Worm (Caenorhabditis elegans): ENCODE data around the gene T12D8.10.

T12D8.10 gene

DNA sequence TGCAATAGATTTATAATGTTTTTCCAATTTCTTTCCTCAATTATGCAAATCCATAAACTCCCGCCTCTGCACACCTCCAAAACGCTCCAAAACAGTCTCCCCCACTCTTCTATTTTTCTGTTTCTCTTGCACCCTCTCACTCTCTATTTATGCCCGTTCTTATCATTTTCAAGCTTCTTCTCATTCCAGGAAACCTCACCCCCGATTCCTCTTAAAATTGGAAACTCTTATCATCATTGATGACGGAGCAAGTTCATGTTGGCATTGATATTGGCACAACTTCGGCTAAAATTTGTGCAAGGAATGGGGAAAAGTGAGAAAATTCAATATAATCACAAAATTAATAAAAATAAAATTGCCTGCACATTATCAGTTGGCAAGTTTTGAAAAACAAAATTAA, 34.3 kb downstream of the T12D8.10 start, which contains the start of gene shpk-1:
Gene shpk-1 (plus strand): TSS at position 188 of the 400 bp plus-strand sequence.
- no peak for TF ChIP-seq R02D3.7 (tag; optimal IDR thresholded peaks at IDR 0.05)
- TF ChIP-seq ceh-28 (tag; optimal IDR thresholded peaks at IDR 0.05), result no peak
- TF ChIP-seq zag-1 (tag; optimal IDR thresholded peaks at IDR 0.05), result no peak
- TF ChIP-seq egl-27 (tag; optimal IDR thresholded peaks at IDR 0.05), result no peak
- TF ChIP-seq jun-1 (tag; optimal IDR thresholded peaks at IDR 0.05), result peak; percentile 43
- TF ChIP-seq pqm-1 (tag; optimal IDR thresholded peaks at IDR 0.05), result peak; percentile 95
- TF ChIP-seq skn-1 (tag; optimal IDR thresholded peaks at IDR 0.05), result no peak
- TF ChIP-seq nhr-67 (tag; optimal IDR thresholded peaks at IDR 0.05), result no peak
- TF ChIP-seq pha-4 (tag; optimal IDR thresholded peaks at IDR 0.05), result peak; percentile 17
- TF ChIP-seq elt-2 (tag; optimal IDR thresholded peaks at IDR 0.05), result peak; percentile 95
- TF ChIP-seq fos-1 (tag; optimal IDR thresholded peaks at IDR 0.05), result no peak
- no peak for TF ChIP-seq elt-1 (tag; optimal IDR thresholded peaks at IDR 0.05)
- TF ChIP-seq nhr-12 (tag; optimal IDR thresholded peaks at IDR 0.05), result no peak
- TF ChIP-seq tbx-2 (tag; optimal IDR thresholded peaks at IDR 0.05), result no peak
- no peak for TF ChIP-seq nhr-25 (tag; optimal IDR thresholded peaks at IDR 0.05)
- no peak for TF ChIP-seq nhr-77 (tag; optimal IDR thresholded peaks at IDR 0.05)
- no peak for TF ChIP-seq ama-1 (optimal IDR thresholded peaks at IDR 0.05)
- no peak for TF ChIP-seq unc-39 (tag; optimal IDR thresholded peaks at IDR 0.05)

DNA sequence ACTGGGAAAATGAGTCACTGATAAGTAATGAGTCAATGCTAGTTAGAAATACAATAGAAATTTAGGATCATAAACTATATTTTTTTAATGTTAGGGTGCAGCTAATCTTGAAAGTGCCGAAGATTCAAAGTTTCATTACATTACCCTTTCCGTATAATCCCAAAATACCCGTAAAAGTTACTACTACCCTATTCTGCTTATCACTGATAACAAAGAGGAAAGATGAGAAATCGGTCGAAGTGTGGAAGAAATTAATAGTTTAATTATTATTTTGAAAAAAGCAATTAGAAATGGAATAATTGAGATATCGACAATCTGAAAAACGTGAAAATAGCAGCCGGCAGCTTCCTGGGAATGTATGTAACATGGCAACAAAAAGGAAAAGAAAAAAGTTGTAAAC, 35.3 kb downstream of the T12D8.10 start:
- peak; percentile 56 for TF ChIP-seq pqm-1 (tag; optimal IDR thresholded peaks at IDR 0.05)
- TF ChIP-seq elt-2 (tag; optimal IDR thresholded peaks at IDR 0.05), result peak; percentile 51
- TF ChIP-seq unc-62 (GFP tag; optimal IDR thresholded peaks at IDR 0.05), result no peak

DNA sequence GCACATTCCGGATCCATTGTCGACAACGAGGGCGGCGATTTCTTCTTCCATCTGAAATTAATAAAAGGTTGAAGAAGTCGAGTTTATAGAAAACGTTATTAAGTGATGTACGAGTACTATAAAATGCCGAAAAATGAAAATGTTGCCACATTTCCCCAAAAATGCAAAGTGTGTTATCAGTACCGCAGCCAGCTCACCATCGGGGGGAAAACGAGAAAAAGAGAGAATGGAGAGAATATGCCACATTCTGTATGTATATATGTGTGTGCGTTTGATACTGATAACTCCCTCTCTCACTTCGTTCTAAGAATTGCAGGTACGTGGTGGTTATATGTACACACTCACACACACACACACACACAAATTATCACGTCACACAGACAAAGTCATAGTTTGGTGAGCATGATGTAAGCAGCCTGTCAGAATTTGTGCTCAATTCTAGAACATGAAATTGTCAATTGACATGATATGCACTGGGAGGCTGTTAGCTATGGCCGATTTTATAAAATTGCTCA, 36.1 kb downstream of the T12D8.10 start, which contains the start of gene act-5:
Gene act-5 (minus strand): TSS at position 51 of the 515 bp plus-strand sequence.
- peak; percentile 48 for TF ChIP-seq jun-1 (tag; optimal IDR thresholded peaks at IDR 0.05)
- no peak for TF ChIP-seq nhr-28 (tag; optimal IDR thresholded peaks at IDR 0.05)
- no peak for TF ChIP-seq mml-1 (tag; optimal IDR thresholded peaks at IDR 0.05)
- TF ChIP-seq elt-2 (tag; optimal IDR thresholded peaks at IDR 0.05), result peak; percentile 97
- peak; percentile 98 for TF ChIP-seq pqm-1 (tag; optimal IDR thresholded peaks at IDR 0.05)
- no peak for TF ChIP-seq sea-2 (GFP tag; optimal IDR thresholded peaks at IDR 0.05)
- TF ChIP-seq skn-1 (tag; optimal IDR thresholded peaks at IDR 0.05), result peak; percentile 8
- peak; percentile 62 for TF ChIP-seq pha-4 (tag; optimal IDR thresholded peaks at IDR 0.05)

DNA sequence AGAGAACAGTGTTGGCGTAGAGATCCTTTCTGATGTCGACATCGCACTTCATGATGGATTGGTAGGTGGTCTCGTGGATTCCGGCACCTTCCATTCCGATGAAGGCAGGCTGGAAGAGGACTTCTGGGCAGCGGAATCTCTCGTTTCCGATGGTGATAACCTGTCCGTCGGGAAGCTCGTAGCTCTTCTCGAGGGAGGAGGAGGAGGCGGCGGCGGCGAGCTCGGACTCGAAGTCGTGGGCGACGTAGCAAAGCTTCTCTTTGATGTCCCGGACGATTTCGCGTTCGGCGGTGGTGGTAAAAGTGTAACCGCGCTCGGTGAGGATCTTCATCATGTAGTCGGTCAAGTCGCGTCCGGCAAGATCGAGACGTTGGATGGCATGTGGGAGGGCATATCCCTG, 37.3 kb downstream of the T12D8.10 start:
- TF ChIP-seq lsy-12 (tag; optimal IDR thresholded peaks at IDR 0.05), result no peak
- no peak for TF ChIP-seq nhr-77 (tag; optimal IDR thresholded peaks at IDR 0.05)
- no peak for TF ChIP-seq sea-2 (GFP tag; optimal IDR thresholded peaks at IDR 0.05)
- no peak for TF ChIP-seq mml-1 (tag; optimal IDR thresholded peaks at IDR 0.05)
- no peak for TF ChIP-seq nhr-28 (tag; optimal IDR thresholded peaks at IDR 0.05)
- TF ChIP-seq tbx-2 (tag; optimal IDR thresholded peaks at IDR 0.05), result no peak
- no peak for TF ChIP-seq nhr-43 (tag; optimal IDR thresholded peaks at IDR 0.05; ENCODE audit: poor library complexity, severe bottlenecking)
- TF ChIP-seq pha-4 (tag; optimal IDR thresholded peaks at IDR 0.05), result no peak
- TF ChIP-seq ztf-11 (tag; optimal IDR thresholded peaks at IDR 0.05), result no peak
- TF ChIP-seq ztf-4 (tag; optimal IDR thresholded peaks at IDR 0.05), result no peak
- TF ChIP-seq ceh-16 (tag; optimal IDR thresholded peaks at IDR 0.05), result no peak
- no peak for TF ChIP-seq fkh-10 (GFP tag; optimal IDR thresholded peaks at IDR 0.05)
- no peak for TF ChIP-seq lin-15B (tag; optimal IDR thresholded peaks at IDR 0.05)
- TF ChIP-seq ceh-9 (tag; optimal IDR thresholded peaks at IDR 0.05), result no peak
- TF ChIP-seq aly-2 (tag; optimal IDR thresholded peaks at IDR 0.05), result no peak
- no peak for TF ChIP-seq nhr-11 (tag; optimal IDR thresholded peaks at IDR 0.05)
- TF ChIP-seq unc-39 (tag; optimal IDR thresholded peaks at IDR 0.05), result no peak

DNA sequence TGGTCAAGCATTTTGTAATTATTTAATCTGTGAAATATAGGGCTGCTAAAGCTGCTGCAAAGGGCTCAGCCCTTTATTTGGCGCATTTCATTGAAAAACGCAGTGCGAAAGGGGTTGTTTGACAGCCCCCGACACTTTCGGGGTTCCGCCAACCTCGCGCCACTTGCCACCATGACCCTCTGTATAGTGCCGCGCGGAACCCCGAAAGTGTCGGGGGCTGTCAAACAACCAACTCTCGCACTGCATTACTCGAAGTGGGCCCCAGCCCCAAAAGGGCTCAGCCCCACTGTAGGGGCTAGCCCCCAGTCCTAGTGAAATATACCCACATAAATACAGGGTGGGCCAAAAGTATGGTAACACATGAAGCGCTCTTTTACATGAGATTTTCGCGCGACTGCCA, 41.9 kb downstream of the T12D8.10 start:
- no peak for TF ChIP-seq egl-5 (tag; optimal IDR thresholded peaks at IDR 0.05)
- no peak for TF ChIP-seq nhr-28 (tag; optimal IDR thresholded peaks at IDR 0.05)
- no peak for TF ChIP-seq nhr-76 (tag; optimal IDR thresholded peaks at IDR 0.05)
- no peak for TF ChIP-seq fkh-10 (GFP tag; optimal IDR thresholded peaks at IDR 0.05)
- TF ChIP-seq mml-1 (tag; optimal IDR thresholded peaks at IDR 0.05), result no peak
- no peak for TF ChIP-seq snpc-4 (tag; optimal IDR thresholded peaks at IDR 0.05)
- TF ChIP-seq unc-39 (tag; optimal IDR thresholded peaks at IDR 0.05), result no peak
- no peak for TF ChIP-seq nfya-1 (tag; optimal IDR thresholded peaks at IDR 0.05; ENCODE audit: insufficient read depth)
- no peak for TF ChIP-seq ceh-28 (tag; optimal IDR thresholded peaks at IDR 0.05)
- no peak for TF ChIP-seq lin-15B (tag; optimal IDR thresholded peaks at IDR 0.05)
- no peak for TF ChIP-seq hmg-11 (tag; optimal IDR thresholded peaks at IDR 0.05)
- no peak for TF ChIP-seq fos-1 (tag; optimal IDR thresholded peaks at IDR 0.05)
- no peak for TF ChIP-seq lsy-12 (tag; optimal IDR thresholded peaks at IDR 0.05)
- no peak for TF ChIP-seq nhr-77 (tag; optimal IDR thresholded peaks at IDR 0.05)
- TF ChIP-seq mdl-1 (tag; optimal IDR thresholded peaks at IDR 0.05), result no peak
- TF ChIP-seq nhr-67 (tag; optimal IDR thresholded peaks at IDR 0.05), result no peak
- no peak for TF ChIP-seq nhr-43 (tag; optimal IDR thresholded peaks at IDR 0.05; ENCODE audit: poor library complexity, severe bottlenecking)
- no peak for TF ChIP-seq ztf-4 (tag; optimal IDR thresholded peaks at IDR 0.05)
